Worm (Caenorhabditis elegans) whole organism, L4 larva: Measurements from ENCODE around the gene Y111B2A.1.
A peak's percentile ranks its signal among the peaks of the same experiment; 100 is the strongest.

Experiments
- F44E2.7 ChIP-seq: fragments of 200-800 bp; sonication (Bioruptor generic); IDR thresholded peaks from 2 replicates; pipeline ENCODE4 v2.1.2; 2022; ENCODE audit warnings: missing genetic modification characterization, missing compliant biosample characterization
- F49E8.2 ChIP-seq: sonication (generic microtip); optimal IDR thresholded peaks from 2 replicates; lab custom pipeline; 2016; ENCODE audit warnings: missing compliant biosample characterization, mild to moderate bottlenecking, missing genetic modification characterization, borderline replicate concordance
- R02D3.7 ChIP-seq: fragments of 150-350 bp; sonication (generic microtip); optimal IDR thresholded peaks from 3 replicates; lab custom pipeline; 2014; ENCODE audit warnings: missing biosample characterization, missing genetic modification characterization
- Y75B8A.6 ChIP-seq: fragments of 200-800 bp; sonication (Bioruptor generic); IDR thresholded peaks from 2 replicates; pipeline ENCODE4 v1.3.6; 2022; ENCODE audit warnings: missing genetic modification reagents, missing genetic modification characterization, missing compliant biosample characterization
- aha-1 ChIP-seq: fragments of 150-350 bp; peaks from one replicate; lab custom pipeline; 2014; ENCODE audit warnings: missing biosample characterization, missing genetic modification characterization
- arid-1 ChIP-seq: fragments of 200-800 bp; sonication (Bioruptor generic); conservative IDR thresholded peaks from 2 replicates; pipeline ENCODE4 v1.3.6; 2022; ENCODE audit warnings: missing genetic modification reagents, missing genetic modification characterization, missing compliant biosample characterization
- ceh-28 ChIP-seq: fragments of 150-350 bp; optimal IDR thresholded peaks from 2 replicates; lab custom pipeline; 2014; ENCODE audit warnings: missing biosample characterization, missing genetic modification reagents, missing genetic modification characterization
- ceh-44 ChIP-seq: fragments of 200-800 bp; sonication (Bioruptor generic); IDR thresholded peaks from 2 replicates; pipeline ENCODE4 v1.3.6; 2022; ENCODE audit warnings: missing genetic modification reagents, missing genetic modification characterization, missing compliant biosample characterization
- ceh-62 ChIP-seq: sonication (generic microtip); optimal IDR thresholded peaks from 2 replicates; lab custom pipeline; 2017; ENCODE audit warnings: missing biosample characterization, missing genetic modification characterization
- ceh-82 ChIP-seq: sonication (generic microtip); optimal IDR thresholded peaks from 2 replicates; lab custom pipeline; 2017; ENCODE audit warnings: missing biosample characterization, missing genetic modification characterization
- ctbp-1 ChIP-seq: fragments of 200-800 bp; sonication (Bioruptor generic); IDR thresholded peaks from 2 replicates; pipeline ENCODE4 v1.3.6; 2022; ENCODE audit warnings: missing genetic modification reagents, missing genetic modification characterization, missing compliant biosample characterization
- daf-8 ChIP-seq: fragments of 200-800 bp; sonication (Bioruptor generic); IDR thresholded peaks from 2 replicates; pipeline ENCODE4 v1.3.6; 2022; ENCODE audit warnings: missing genetic modification characterization, missing compliant biosample characterization
- dmd-8 ChIP-seq: fragments of 200-800 bp; sonication (Bioruptor generic); IDR thresholded peaks from 2 replicates; pipeline ENCODE4 v1.3.6; 2022; ENCODE audit warnings: missing genetic modification characterization, missing compliant biosample characterization
- egl-43 ChIP-seq: fragments of 200-800 bp; sonication (Bioruptor generic); IDR thresholded peaks from 2 replicates; pipeline ENCODE4 v1.3.6; 2022; ENCODE audit warnings: missing genetic modification reagents, missing genetic modification characterization, missing compliant biosample characterization
- fkh-10 ChIP-seq: fragments of 150-350 bp; optimal IDR thresholded peaks from 2 replicates; lab custom pipeline; 2014; ENCODE audit warnings: missing biosample characterization, missing genetic modification reagents, missing genetic modification characterization
- hif-1 ChIP-seq, 2 experiments: sonication (generic microtip); optimal IDR thresholded peaks; 2 replicates each; lab custom pipeline; 2016 to 2017; ENCODE audit warnings: missing compliant biosample characterization in 2 of 2, missing genetic modification characterization in 2 of 2, missing genetic modification reagents in 2 of 2, missing genotype in 2 of 2, mild to moderate bottlenecking in 1 of 2
- hlh-11 ChIP-seq: fragments of 200-800 bp; sonication (Bioruptor generic); optimal IDR thresholded peaks from 2 replicates; lab custom pipeline; 2018; ENCODE audit warnings: mild to moderate bottlenecking, missing genetic modification characterization, missing compliant biosample characterization
- jun-1 ChIP-seq: fragments of 150-350 bp; optimal IDR thresholded peaks from 2 replicates; lab custom pipeline; 2014; ENCODE audit warnings: missing biosample characterization, missing genetic modification reagents, missing genetic modification characterization
- lin-29 ChIP-seq: fragments of 200-800 bp; sonication (Bioruptor generic); IDR thresholded peaks from 2 replicates; pipeline ENCODE4 v1.3.6; 2022; ENCODE audit warnings: missing genetic modification reagents, missing genetic modification characterization, missing compliant biosample characterization
- mdl-1 ChIP-seq, 2 experiments: fragments of 150-350 bp in 1 of 2; sonication (generic microtip) in 1 of 2; optimal IDR thresholded peaks; 2 replicates each; lab custom pipeline; 2014 to 2017; ENCODE audit warnings: missing biosample characterization in 2 of 2, missing genetic modification characterization in 2 of 2
- mdt-29 ChIP-seq: fragments of 200-800 bp; sonication (Bioruptor generic); IDR thresholded peaks from 2 replicates; pipeline ENCODE4 v1.3.6; 2022; ENCODE audit warnings: missing genetic modification reagents, missing genetic modification characterization, missing compliant biosample characterization
- nhr-102 ChIP-seq: sonication (generic microtip); optimal IDR thresholded peaks from 2 replicates; lab custom pipeline; 2016; ENCODE audit warnings: mild to moderate bottlenecking, missing genetic modification characterization, moderate library complexity, missing compliant biosample characterization
- nhr-111 ChIP-seq: fragments of 200-800 bp; sonication (Bioruptor generic); optimal IDR thresholded peaks from 2 replicates; lab custom pipeline; 2018; ENCODE audit warnings: mild to moderate bottlenecking, missing genetic modification characterization, missing compliant biosample characterization
- nhr-28 ChIP-seq: fragments of 150-350 bp; optimal IDR thresholded peaks from 2 replicates; lab custom pipeline; 2014; ENCODE audit warnings: missing biosample characterization, missing genetic modification characterization
- nhr-48 ChIP-seq: sonication (generic microtip); optimal IDR thresholded peaks from 2 replicates; lab custom pipeline; 2016; ENCODE audit warnings: mild to moderate bottlenecking, missing genetic modification characterization, missing compliant biosample characterization
- saeg-2 ChIP-seq: fragments of 200-800 bp; sonication (Bioruptor generic); IDR thresholded peaks from 2 replicates; pipeline ENCODE4 v1.3.6; 2022; ENCODE audit warnings: missing genetic modification reagents, missing genetic modification characterization, missing compliant biosample characterization
- set-16 ChIP-seq: fragments of 200-800 bp; sonication (Bioruptor generic); IDR thresholded peaks from 2 replicates; pipeline ENCODE4 v1.3.6; 2022; ENCODE audit warnings: missing genetic modification reagents, missing genetic modification characterization, missing compliant biosample characterization
- snpc-1.2 ChIP-seq: fragments of 200-800 bp; sonication (Bioruptor generic); IDR thresholded peaks from 2 replicates; pipeline ENCODE4 v1.3.6; 2022; ENCODE audit warnings: missing genetic modification reagents, missing genetic modification characterization, missing compliant biosample characterization
- tra-1 ChIP-seq: fragments of 200-800 bp; sonication (Bioruptor generic); IDR thresholded peaks from 2 replicates; pipeline ENCODE4 v1.3.6; 2022; ENCODE audit warnings: missing genetic modification reagents, missing genetic modification characterization, missing compliant biosample characterization
- unc-62 ChIP-seq, 3 experiments: fragments of 150-350 bp in 1 of 3; sonication (generic microtip); optimal IDR thresholded peaks in 2 of 3; peaks in 1 of 3; 1 replicate in 1 of 3; 2 replicates in 2 of 3; lab custom pipeline; 2014 to 2017; ENCODE audit warnings: missing biosample characterization in 3 of 3, missing genetic modification characterization in 3 of 3, missing genetic modification reagents in 3 of 3, missing genotype in 1 of 3
- vab-7 ChIP-seq: fragments of 200-800 bp; sonication (Bioruptor generic); IDR thresholded peaks from 2 replicates; pipeline ENCODE4 v1.3.6; 2022; ENCODE audit warnings: missing genetic modification reagents, missing genetic modification characterization, missing compliant biosample characterization
- zag-1 ChIP-seq: fragments of 150-350 bp; optimal IDR thresholded peaks from 2 replicates; lab custom pipeline; 2014; ENCODE audit warnings: missing biosample characterization, missing genetic modification characterization
- ztf-7 ChIP-seq: fragments of 150-350 bp; optimal IDR thresholded peaks from 2 replicates; lab custom pipeline; 2014; ENCODE audit warnings: missing biosample characterization, missing genetic modification characterization

Y111B2A.1 gene

ce11 chrIII:12470589-12470988, 24.9 kb downstream of the Y111B2A.1 start:
- TF ChIP-seq ceh-82 (tag; lab: Kevin White, UChicago) (no peak), aha-1 (peak; percentile 39), set-16 (GFP tag; lab: Robert Waterston, UW) (peak; percentile 91)

- TF ChIP-seq fkh-10 (no peak), set-16 (GFP tag; lab: Robert Waterston, UW) (peak; percentile 88), mdl-1 (tag; optimal IDR thresholded peaks at IDR 0.05; lab: Kevin White, UChicago) (no peak)
Observed at ce11 chrIII:12469800-12470199, 25.6 kb downstream of the Y111B2A.1 start.

ce11 chrIII:12468869-12469268, 26.6 kb downstream of the Y111B2A.1 start, which contains the start of gene Y49E10.29:
Gene Y49E10.29, plus strand, starts transcription at chrIII:12469169.
- no peak for TF ChIP-seq dmd-8 (GFP tag; lab: Robert Waterston, UW)
- TF ChIP-seq zag-1 (tag; lab: Kevin White, UChicago) = no peak
- no peak for TF ChIP-seq unc-62 (GFP tag; optimal IDR thresholded peaks at IDR 0.05 in 1 of 2; lab: Kevin White, UChicago)
- TF ChIP-seq unc-62 (tag; optimal IDR thresholded peaks at IDR 0.05; lab: Kevin White, UChicago) = no peak
- TF ChIP-seq vab-7 (GFP tag; lab: Robert Waterston, UW) = no peak
- no peak for TF ChIP-seq daf-8 (GFP tag; lab: Robert Waterston, UW)
- no peak for TF ChIP-seq hif-1 (tag; optimal IDR thresholded peaks at IDR 0.05; lab: Kevin White, UChicago)
- TF ChIP-seq mdt-29 (GFP tag; lab: Robert Waterston, UW) = no peak
- TF ChIP-seq jun-1 (tag; lab: Kevin White, UChicago) = no peak
- TF ChIP-seq ceh-44 (GFP tag; lab: Robert Waterston, UW) = no peak
- TF ChIP-seq nhr-111 (GFP tag; lab: Kevin White, UChicago) = no peak
- no peak for TF ChIP-seq nhr-48 (tag; lab: Kevin White, UChicago)
- no peak for TF ChIP-seq F49E8.2 (tag; lab: Kevin White, UChicago)
- TF ChIP-seq tra-1 (GFP tag; lab: Robert Waterston, UW) = no peak
- TF ChIP-seq lin-29 (GFP tag; lab: Robert Waterston, UW) = no peak
- TF ChIP-seq nhr-28 = no peak
- no peak for TF ChIP-seq set-16 (GFP tag; lab: Robert Waterston, UW)
- no peak for TF ChIP-seq arid-1 (GFP tag; lab: Robert Waterston, UW)
- TF ChIP-seq ctbp-1 (GFP tag; lab: Robert Waterston, UW) = no peak
- no peak for TF ChIP-seq egl-43 (GFP tag; lab: Robert Waterston, UW)
- TF ChIP-seq Y75B8A.6 = no peak

ce11 chrIII:12466310-12466709, 29.1 kb downstream of the Y111B2A.1 start, which contains the start of gene pstk-1:
Gene pstk-1, plus strand, starts transcription at chrIII:12466610.
- TF ChIP-seq ztf-7 (no peak), ceh-28 (tag; lab: Kevin White, UChicago) (no peak), snpc-1.2 (GFP tag; lab: Robert Waterston, UW) (no peak), nhr-102 (no peak), F44E2.7 (GFP tag; lab: Robert Waterston, UW) (no peak), mdt-29 (GFP tag; lab: Robert Waterston, UW) (no peak), R02D3.7 (no peak), arid-1 (GFP tag; lab: Robert Waterston, UW) (no peak), hlh-11 (tag; lab: Kevin White, UChicago) (no peak), saeg-2 (GFP tag; lab: Robert Waterston, UW) (no peak), F49E8.2 (tag; lab: Kevin White, UChicago) (no peak)

- TF ChIP-seq nhr-102 (no peak), aha-1 (peak; percentile 92), ceh-62 (tag; lab: Kevin White, UChicago) (no peak)
Observed at ce11 chrIII:12458970-12459369, 36.5 kb downstream of the Y111B2A.1 start.
